Fruit fly (Drosophila melanogaster) whole organism, embryonic: Measurements from ENCODE around the gene Glut1.

ENCODE experiments used
- BtbVII ChIP-seq: fragments of 200-800 bp; sonication (Bioruptor generic); optimal IDR thresholded peaks from 3 replicates; lab custom pipeline; 2017; ENCODE audit warnings: missing biosample characterization, mild to moderate bottlenecking, missing genetic modification characterization
- CG10565 ChIP-seq: fragments of 200-800 bp; sonication (Bioruptor generic); optimal IDR thresholded peaks from 3 replicates; lab custom pipeline; 2016; ENCODE audit warnings: missing biosample characterization, mild to moderate bottlenecking, missing genetic modification characterization
- CG11560 ChIP-seq: fragments of 200-800 bp; sonication (Bioruptor generic); IDR thresholded peaks from 3 replicates; pipeline ENCODE4 v1.3.6; 2022; ENCODE audit warnings: missing biosample characterization, missing genetic modification characterization
- CG12155 ChIP-seq: fragments of 200-800 bp; sonication (Bioruptor generic); optimal IDR thresholded peaks from 3 replicates; lab custom pipeline; 2016; ENCODE audit warnings: missing biosample characterization, missing genetic modification characterization
- CG12299 ChIP-seq: fragments of 200-800 bp; sonication (Bioruptor generic); optimal IDR thresholded peaks from 2 replicates; lab custom pipeline; 2018; ENCODE audit warnings: missing biosample characterization, mild to moderate bottlenecking, missing genetic modification characterization
- CG1233 ChIP-seq: fragments of 200-800 bp; sonication (Bioruptor generic); optimal IDR thresholded peaks from 4 replicates; lab custom pipeline; 2018; ENCODE audit warnings: missing biosample characterization, mild to moderate bottlenecking, missing genetic modification characterization
- CG12391 ChIP-seq: fragments of 200-800 bp; sonication (Bioruptor generic); optimal IDR thresholded peaks from 3 replicates; lab custom pipeline; 2018; ENCODE audit warnings: missing biosample characterization, mild to moderate bottlenecking, missing genetic modification characterization, moderate library complexity
- CG12744 ChIP-seq: fragments of 200-800 bp; sonication (Bioruptor generic); optimal IDR thresholded peaks from 2 replicates; lab custom pipeline; 2016; ENCODE audit warnings: missing biosample characterization, missing genetic modification characterization
- CG12942 ChIP-seq: fragments of 200-800 bp; sonication (Bioruptor generic); optimal IDR thresholded peaks from 3 replicates; lab custom pipeline; 2016; ENCODE audit warnings: missing biosample characterization, missing genetic modification characterization
- CG13296 ChIP-seq: fragments of 200-800 bp; sonication (Bioruptor generic); optimal IDR thresholded peaks from 3 replicates; lab custom pipeline; 2018; ENCODE audit warnings: missing biosample characterization, mild to moderate bottlenecking, missing genetic modification characterization
- CG13424 ChIP-seq: fragments of 200-800 bp; sonication (Bioruptor generic); optimal IDR thresholded peaks from 2 replicates; lab custom pipeline; 2019; ENCODE audit warnings: missing biosample characterization, mild to moderate bottlenecking, missing genetic modification characterization, moderate library complexity
- CG14050 ChIP-seq: fragments of 200-800 bp; sonication (Bioruptor generic); IDR thresholded peaks from 3 replicates; pipeline ENCODE4 v1.3.6; 2022; ENCODE audit warnings: missing biosample characterization, missing genetic modification characterization
- CG15601 ChIP-seq: fragments of 200-800 bp; sonication (Bioruptor generic); optimal IDR thresholded peaks from 3 replicates; lab custom pipeline; 2019; ENCODE audit warnings: missing biosample characterization, mild to moderate bottlenecking, missing genetic modification characterization, moderate library complexity
- CG1603 ChIP-seq: fragments of 200-800 bp; sonication (Bioruptor generic); optimal IDR thresholded peaks from 2 replicates; lab custom pipeline; 2019; ENCODE audit warnings: missing biosample characterization, mild to moderate bottlenecking, missing genetic modification characterization, moderate library complexity
- CG16813 ChIP-seq: fragments of 200-800 bp; sonication (Bioruptor generic); IDR thresholded peaks from 3 replicates; pipeline ENCODE4 v1.3.6; 2022; ENCODE audit warnings: missing biosample characterization, missing genetic modification characterization; ENCODE audit not compliant: partially characterized antibody
- CG17802 ChIP-seq: fragments of 200-800 bp; sonication (Bioruptor generic); optimal IDR thresholded peaks from 2 replicates; lab custom pipeline; 2018; ENCODE audit warnings: missing biosample characterization, mild to moderate bottlenecking, missing genetic modification characterization, moderate library complexity
- CG17912 ChIP-seq: fragments of 200-800 bp; sonication (Bioruptor generic); optimal IDR thresholded peaks from 2 replicates; lab custom pipeline; 2018; ENCODE audit warnings: missing biosample characterization, mild to moderate bottlenecking, missing genetic modification characterization
- CG18262 ChIP-seq: fragments of 200-800 bp; optimal IDR thresholded peaks from 3 replicates; lab custom pipeline; 2019; ENCODE audit warnings: missing biosample characterization, mild to moderate bottlenecking, missing genetic modification characterization, moderate library complexity
- CG2120 ChIP-seq: fragments of 200-800 bp; sonication (Bioruptor generic); optimal IDR thresholded peaks from 3 replicates; lab custom pipeline; 2016; ENCODE audit warnings: missing biosample characterization, missing genetic modification characterization
- CG3847 ChIP-seq: fragments of 200-800 bp; sonication (Bioruptor generic); IDR thresholded peaks from 2 replicates; pipeline ENCODE4 v1.3.6; 2022; ENCODE audit warnings: missing biosample characterization, missing genetic modification characterization
- CG4328 ChIP-seq: fragments of 200-800 bp; sonication (Bioruptor generic); optimal IDR thresholded peaks from 3 replicates; lab custom pipeline; 2017; ENCODE audit warnings: missing biosample characterization, missing genetic modification reagents, missing genetic modification characterization
- CG5245 ChIP-seq: fragments of 200-800 bp; sonication (Bioruptor generic); optimal IDR thresholded peaks from 3 replicates; lab custom pipeline; 2016; ENCODE audit warnings: missing biosample characterization, missing genetic modification characterization
- CG7839 ChIP-seq: fragments of 200-800 bp; sonication (Bioruptor generic); optimal IDR thresholded peaks from 3 replicates; lab custom pipeline; 2018; ENCODE audit warnings: missing biosample characterization, mild to moderate bottlenecking, missing genetic modification characterization, moderate library complexity
- CG9817 ChIP-seq: fragments of 200-800 bp; sonication (Bioruptor generic); optimal IDR thresholded peaks from 2 replicates; lab custom pipeline; 2018; ENCODE audit warnings: missing biosample characterization, mild to moderate bottlenecking, missing genetic modification characterization, moderate library complexity
- CG9876 ChIP-seq: fragments of 200-800 bp; sonication (Bioruptor generic); optimal IDR thresholded peaks from 2 replicates; lab custom pipeline; 2016; ENCODE audit warnings: missing biosample characterization, missing genetic modification characterization
- Camta ChIP-seq: fragments of 200-800 bp; sonication (Bioruptor generic); optimal IDR thresholded peaks from 2 replicates; lab custom pipeline; 2016; ENCODE audit warnings: missing biosample characterization, missing genetic modification characterization
- Dad ChIP-seq: fragments of 200-800 bp; sonication (Bioruptor generic); optimal IDR thresholded peaks from 3 replicates; lab custom pipeline; 2016; ENCODE audit warnings: missing biosample characterization, missing genetic modification characterization
- Gsc ChIP-seq: fragments of 200-800 bp; sonication (Bioruptor generic); IDR thresholded peaks from 2 replicates; pipeline ENCODE4 v1.3.6; 2022; ENCODE audit warnings: missing biosample characterization, missing genetic modification characterization
- Hsf ChIP-seq: fragments of 200-800 bp; sonication (Bioruptor generic); optimal IDR thresholded peaks from 3 replicates; lab custom pipeline; 2016; ENCODE audit warnings: missing biosample characterization, missing genetic modification characterization
- Kr ChIP-seq: fragments of 200-800 bp; sonication (Bioruptor generic); optimal IDR thresholded peaks from 2 replicates; lab custom pipeline; 2017; ENCODE audit warnings: missing biosample characterization, mild to moderate bottlenecking, missing genetic modification characterization
- NK7.1 ChIP-seq: fragments of 200-800 bp; sonication (Bioruptor generic); optimal IDR thresholded peaks from 3 replicates; lab custom pipeline; 2016; ENCODE audit warnings: missing biosample characterization, missing genetic modification characterization
- NfI ChIP-seq: fragments of 200-800 bp; sonication (Bioruptor generic); optimal IDR thresholded peaks from 3 replicates; lab custom pipeline; 2018; ENCODE audit warnings: missing biosample characterization, mild to moderate bottlenecking, missing genetic modification characterization, moderate library complexity
- Sry-δ ChIP-seq: fragments of 200-800 bp; sonication (Bioruptor generic); optimal IDR thresholded peaks from 2 replicates; lab custom pipeline; 2016; ENCODE audit warnings: missing biosample characterization, missing genetic modification characterization
- cato ChIP-seq: fragments of 200-800 bp; sonication (Bioruptor generic); optimal IDR thresholded peaks from 2 replicates; lab custom pipeline; 2016; ENCODE audit warnings: missing biosample characterization, missing genetic modification characterization, borderline replicate concordance
- cg ChIP-seq: fragments of 200-800 bp; sonication (Bioruptor generic); optimal IDR thresholded peaks from 3 replicates; lab custom pipeline; 2019; ENCODE audit warnings: missing biosample characterization, mild to moderate bottlenecking, missing genetic modification characterization, moderate library complexity
- danr ChIP-seq: fragments of 200-800 bp; sonication (Bioruptor generic); IDR thresholded peaks from 2 replicates; pipeline ENCODE4 v1.3.6; 2022; ENCODE audit warnings: missing biosample characterization, missing genetic modification characterization
- disco-r ChIP-seq: fragments of 200-800 bp; sonication (Bioruptor generic); optimal IDR thresholded peaks from 2 replicates; lab custom pipeline; 2016; ENCODE audit warnings: missing biosample characterization, missing genetic modification characterization
- dmrt99B ChIP-seq: fragments of 200-800 bp; sonication (Bioruptor generic); optimal IDR thresholded peaks from 2 replicates; lab custom pipeline; 2018; ENCODE audit warnings: missing biosample characterization, mild to moderate bottlenecking, missing genetic modification characterization, moderate library complexity
- grau ChIP-seq: fragments of 200-800 bp; optimal IDR thresholded peaks from 3 replicates; lab custom pipeline; 2019; ENCODE audit warnings: missing biosample characterization, mild to moderate bottlenecking, missing genetic modification characterization, moderate library complexity
- insv ChIP-seq, 2 experiments: fragments of 200-800 bp; sonication (Bioruptor generic); optimal IDR thresholded peaks; 3 replicates each; lab custom pipeline; 2016 to 2018; ENCODE audit warnings: missing biosample characterization in 2 of 2, missing genetic modification characterization in 2 of 2
- kni ChIP-seq: fragments of 200-800 bp; sonication (Bioruptor generic); optimal IDR thresholded peaks from 3 replicates; lab custom pipeline; 2017; ENCODE audit warnings: mild to moderate bottlenecking, missing biosample characterization, missing genetic modification reagents, missing genetic modification characterization
- pan ChIP-seq, 4 experiments: fragments of >200 bp in 3 of 4; fragments of 200-800 bp in 1 of 4; sonication (Bioruptor generic) in 1 of 4; optimal IDR thresholded peaks in 3 of 4; IDR thresholded peaks in 1 of 4; 2 replicates each; pipeline versions ENCODE4 v1.3.6 to Lab custom; 2017 to 2022; ENCODE audit warnings: missing biosample characterization in 2 of 4, missing genetic modification characterization in 2 of 4, mixed read lengths in 1 of 4
- sob ChIP-seq: fragments of 200-800 bp; sonication (Bioruptor generic); IDR thresholded peaks from 2 replicates; pipeline ENCODE4 v1.3.6; 2022; ENCODE audit warnings: missing biosample characterization, missing genetic modification characterization
- tna ChIP-seq: fragments of 200-800 bp; sonication (Bioruptor generic); IDR thresholded peaks from 2 replicates; pipeline ENCODE4 v1.3.6; 2022; ENCODE audit warnings: missing biosample characterization, missing genetic modification characterization; ENCODE audit not compliant: partially characterized antibody
- tup ChIP-seq: fragments of 200-800 bp; sonication (Bioruptor generic); optimal IDR thresholded peaks from 2 replicates; lab custom pipeline; 2016; ENCODE audit warnings: missing biosample characterization, mild to moderate bottlenecking, missing genetic modification characterization, moderate library complexity
- twi ChIP-seq: fragments of 200-800 bp; optimal IDR thresholded peaks from 2 replicates; lab custom pipeline; 2019; ENCODE audit warnings: missing biosample characterization, mild to moderate bottlenecking, missing genetic modification characterization, moderate library complexity
- unc-4 ChIP-seq: fragments of 200-800 bp; sonication (Bioruptor generic); IDR thresholded peaks from 2 replicates; pipeline ENCODE4 v1.3.6; 2022; ENCODE audit warnings: missing biosample characterization, missing genetic modification characterization; ENCODE audit not compliant: partially characterized antibody
- vnd ChIP-seq: fragments of 200-800 bp; sonication (Bioruptor generic); IDR thresholded peaks from 3 replicates; pipeline ENCODE4 v1.3.6; 2022; ENCODE audit warnings: missing biosample characterization, missing genetic modification characterization; ENCODE audit not compliant: partially characterized antibody
- wdn ChIP-seq: fragments of 200-800 bp; sonication (Bioruptor generic); IDR thresholded peaks from 2 replicates; pipeline ENCODE4 v1.3.6; 2022; ENCODE audit warnings: missing biosample characterization, missing genetic modification characterization
- zfh1 ChIP-seq: fragments of 200-800 bp; sonication (Bioruptor generic); IDR thresholded peaks from 3 replicates; pipeline ENCODE4 v1.3.6; 2022; ENCODE audit warnings: missing biosample characterization, missing genetic modification characterization

Gene Glut1

dm6 chr3L:917225-917624, 3.4 kb downstream of the Glut1 start (continued):
- TF ChIP-seq CG17912 (GFP tag; lab: Kevin White, UChicago): no peak
- no peak for TF ChIP-seq pan (optimal IDR thresholded peaks at IDR 0.05; lab: Kevin White, UChicago)
- no peak for TF ChIP-seq pan (GFP tag; optimal IDR thresholded peaks at IDR 0.05 in 1 of 2, IDR thresholded peaks at IDR 0.05 in 1 of 2)
- TF ChIP-seq CG2120 (GFP tag; lab: Kevin White, UChicago): peak; percentile 48
- no peak for TF ChIP-seq Sry-δ
- no peak for TF ChIP-seq Hsf (GFP tag; lab: Kevin White, UChicago)
- peak; percentile 54 for TF ChIP-seq CG7839 (tag; lab: Kevin White, UChicago)
- peak; percentile 2 for TF ChIP-seq NfI (GFP tag; lab: Kevin White, UChicago)
- no peak for TF ChIP-seq CG12942 (GFP tag; lab: Kevin White, UChicago)
- TF ChIP-seq Camta (GFP tag; lab: Kevin White, UChicago): no peak
- no peak for TF ChIP-seq CG17802
- TF ChIP-seq danr (GFP tag; lab: Robert Waterston, UW): no peak
- TF ChIP-seq CG1603: no peak
- peak; percentile 70 for TF ChIP-seq dmrt99B
- peak; percentile 26 for TF ChIP-seq CG1233 (GFP tag; lab: Kevin White, UChicago)
- TF ChIP-seq kni (GFP tag; lab: Kevin White, UChicago): no peak
- TF ChIP-seq CG11560: no peak
- TF ChIP-seq grau (tag; lab: Kevin White, UChicago): peak; percentile 49
- no peak for TF ChIP-seq vnd
- TF ChIP-seq tna (GFP tag; lab: Robert Waterston, UW): no peak
- TF ChIP-seq BtbVII: no peak
- 0 out of 3 replicates have a peak, but pooled peaks have one; percentile 14 for TF ChIP-seq zfh1 (GFP tag; lab: Robert Waterston, UW)
- TF ChIP-seq cg: no peak
- TF ChIP-seq CG18262 (tag; lab: Kevin White, UChicago): peak; percentile 38
- no peak for TF ChIP-seq insv (GFP tag; optimal IDR thresholded peaks at IDR 0.05; lab: Kevin White, UChicago)
- TF ChIP-seq CG13296 (GFP tag; lab: Kevin White, UChicago): peak; percentile 60
- no peak for TF ChIP-seq CG5245 (GFP tag; lab: Kevin White, UChicago)
- TF ChIP-seq CG4328 (GFP tag; lab: Kevin White, UChicago): no peak
- no peak for TF ChIP-seq CG10565 (GFP tag; lab: Kevin White, UChicago)
- TF ChIP-seq CG13424 (tag; lab: Kevin White, UChicago): peak; percentile 42
- peak; percentile 21 for TF ChIP-seq CG9817 (tag; lab: Kevin White, UChicago)
- TF ChIP-seq Kr (GFP tag; lab: Kevin White, UChicago): no peak
- no peak for TF ChIP-seq NK7.1 (GFP tag; lab: Kevin White, UChicago)
- no peak for TF ChIP-seq Dad (GFP tag; lab: Kevin White, UChicago)
- no peak for TF ChIP-seq cato (GFP tag; lab: Kevin White, UChicago)
- TF ChIP-seq disco-r (GFP tag; lab: Kevin White, UChicago): no peak
- TF ChIP-seq twi: no peak
- TF ChIP-seq unc-4 (GFP tag; lab: Robert Waterston, UW): no peak
- TF ChIP-seq CG12391: peak; percentile 10
- TF ChIP-seq CG16813 (GFP tag; lab: Robert Waterston, UW): no peak
- TF ChIP-seq CG12744 (GFP tag; lab: Kevin White, UChicago): no peak
- no peak for TF ChIP-seq wdn (GFP tag; lab: Robert Waterston, UW)
- no peak for TF ChIP-seq Gsc (GFP tag; lab: Robert Waterston, UW)
- no peak for TF ChIP-seq CG12155 (GFP tag; lab: Kevin White, UChicago)
- TF ChIP-seq CG14050: no peak
- TF ChIP-seq CG9876 (GFP tag; lab: Kevin White, UChicago): no peak
- no peak for TF ChIP-seq CG15601
- 0 out of 2 replicates have a peak, but pooled peaks have one; percentile 22 for TF ChIP-seq sob (GFP tag; lab: Robert Waterston, UW)
- TF ChIP-seq CG3847: peak; percentile 6; the same call in 1 of the 2 replicates
- no peak for TF ChIP-seq CG12299 (tag; lab: Kevin White, UChicago)
- TF ChIP-seq tup (GFP tag; lab: Kevin White, UChicago): no peak
